Fruit fly (Drosophila melanogaster): ENCODE results near the gene PGRP-SB2.

DNA sequence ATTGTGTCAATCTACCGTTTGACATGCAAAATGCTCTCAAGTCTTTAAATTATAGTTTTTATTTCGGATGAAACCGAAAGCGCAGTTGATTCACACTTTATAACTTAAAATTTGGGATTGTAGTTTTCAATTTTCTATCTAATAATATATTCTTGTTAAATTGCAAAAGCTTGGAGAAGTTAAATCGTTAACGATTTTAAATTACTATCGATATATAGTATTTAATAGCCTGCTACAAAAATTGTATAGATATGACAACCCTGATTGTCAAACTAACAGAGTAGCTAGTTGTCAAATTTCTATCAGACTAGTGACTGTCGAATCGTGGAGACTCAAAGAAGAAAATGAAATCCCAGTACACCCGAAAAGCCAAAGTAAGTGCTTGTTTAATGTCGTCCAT is 21.7 kb upstream of the PGRP-SB2 start, which contains the start of gene CG9692:
- TF ChIP-seq psq (optimal IDR thresholded peaks at IDR 0.05) (no peak), Myc (optimal IDR thresholded peaks at IDR 0.05) (no peak), insv (optimal IDR thresholded peaks at IDR 0.05) (no peak)

Data from Kc167 (cell line).